Worm (Caenorhabditis elegans) whole organism, L3 larva: ENCODE measurements around the gene Y38E10A.9.

Experiments used
- daf-12 ChIP-seq: fragments of 150-350 bp; optimal IDR thresholded peaks from 2 replicates; lab custom pipeline; 2014; ENCODE audit warnings: missing biosample characterization, missing genetic modification reagents, missing genetic modification characterization
- elt-3 ChIP-seq, 3 experiments: fragments of 150-350 bp in 1 of 3; sonication (generic microtip) in 2 of 3; optimal IDR thresholded peaks; 2 replicates in 2 of 3; 4 replicates in 1 of 3; lab custom pipeline; 2014 to 2017; ENCODE audit warnings: missing biosample characterization in 3 of 3, missing genetic modification characterization in 3 of 3
- nhr-28 ChIP-seq: fragments of 150-350 bp; optimal IDR thresholded peaks from 2 replicates; lab custom pipeline; 2014; ENCODE audit warnings: missing biosample characterization, missing genetic modification characterization
- zag-1 ChIP-seq: fragments of 150-350 bp; optimal IDR thresholded peaks from 2 replicates; lab custom pipeline; 2014; ENCODE audit warnings: missing biosample characterization, missing genetic modification characterization

- no peak for TF ChIP-seq zag-1 (tag; lab: Kevin White, UChicago)
- no peak for TF ChIP-seq elt-3 (tag; optimal IDR thresholded peaks at IDR 0.05; lab: Kevin White, UChicago)
- TF ChIP-seq daf-12 (tag; lab: Kevin White, UChicago) = no peak
- no peak for TF ChIP-seq nhr-28
Observed at ce11 chrII:12616081-12616480, 7.3 kb downstream of the Y38E10A.9 start, which contains the start of gene nspe-6.
